Worm (Caenorhabditis elegans): ENCODE measurements around the gene C07D10.1.
"Not testable (repeated sequence)": the region's sequence is repeated elsewhere in the genome, so short reads cannot be mapped to it uniquely, and the experiment has no call there.

C07D10.1 gene

ce11 chrII:7357176-7357575 lies 41.6 kb upstream of the C07D10.1 start:
- TF ChIP-seq unc-62 (GFP tag; optimal IDR thresholded peaks at IDR 0.05) (no peak), F37B4.10 (GFP tag; IDR thresholded peaks at IDR 0.05) (no peak), ZK185.1 (tag; optimal IDR thresholded peaks at IDR 0.05; ENCODE audit: poor library complexity, severe bottlenecking) (no peak), hlh-26 (GFP tag; conservative IDR thresholded peaks at IDR 0.05) (no peak), somi-1 (GFP tag; optimal IDR thresholded peaks at IDR 0.05) (no peak), Y79H2A.3 (GFP tag; conservative IDR thresholded peaks at IDR 0.05) (no peak), madf-6 (GFP tag; IDR thresholded peaks at IDR 0.05) (no peak), D2030.7 (GFP tag; IDR thresholded peaks at IDR 0.05) (no peak), lsl-1 (GFP tag; optimal IDR thresholded peaks at IDR 0.05) (no peak)

DNA sequence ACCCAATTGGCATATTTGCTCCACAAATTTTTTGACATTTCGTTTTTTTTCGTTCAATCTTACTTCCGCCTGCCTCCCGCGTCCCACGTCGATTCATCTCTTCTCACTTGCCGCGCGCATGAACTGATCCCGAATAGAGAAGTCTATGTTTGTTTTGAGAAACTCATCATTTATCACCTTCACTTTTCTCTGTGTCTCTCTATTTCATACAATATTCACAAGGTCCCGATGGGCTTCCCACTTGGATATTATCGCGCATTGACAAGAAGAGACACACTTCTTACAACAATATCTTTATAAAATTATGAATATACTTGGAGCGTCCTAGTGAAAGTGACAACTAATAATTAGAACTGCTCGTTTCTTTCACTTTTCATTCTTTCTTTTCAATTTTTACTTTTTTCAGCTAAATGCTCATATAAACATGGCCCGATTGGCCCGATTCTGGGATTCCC lies 40.3 kb upstream of the C07D10.1 start, which contains the start of gene insc-1:
insc-1 (plus strand) TSS at position 405 of the 455 bp plus-strand sequence.
- TF ChIP-seq lir-1 (GFP tag; conservative IDR thresholded peaks at IDR 0.05) (no peak), hmg-1.2 (GFP tag; IDR thresholded peaks at IDR 0.05) (no peak), akir-1 (GFP tag; optimal IDR thresholded peaks at IDR 0.05) (no peak), aptf-2 (GFP tag; conservative IDR thresholded peaks at IDR 0.05) (no peak), let-607 (tag; optimal IDR thresholded peaks at IDR 0.05) (no peak), let-526 (GFP tag; IDR thresholded peaks at IDR 0.05) (no peak)

- peak; percentile 32; the same call in 1 of the 2 replicates for TF ChIP-seq hmg-1.2 (GFP tag; IDR thresholded peaks at IDR 0.05)
- TF ChIP-seq sptf-2 (GFP tag; optimal IDR thresholded peaks at IDR 0.05) = no peak
- peak; percentile 32 for TF ChIP-seq ZK185.1 (tag; optimal IDR thresholded peaks at IDR 0.05; ENCODE audit: poor library complexity, severe bottlenecking)
- peak; percentile 22 for TF ChIP-seq attf-5 (GFP tag; optimal IDR thresholded peaks at IDR 0.05)
- TF ChIP-seq mes-4 (tag; optimal IDR thresholded peaks at IDR 0.05) = no peak
- peak; percentile 80 for TF ChIP-seq nhr-80 (tag; optimal IDR thresholded peaks at IDR 0.05)
These were observed 34.8 kb upstream of the C07D10.1 start, which contains the start of gene msra-1 for ce11 chrII:7363990-7364455. msra-1 (minus strand) TSS chrII:7364040.

DNA sequence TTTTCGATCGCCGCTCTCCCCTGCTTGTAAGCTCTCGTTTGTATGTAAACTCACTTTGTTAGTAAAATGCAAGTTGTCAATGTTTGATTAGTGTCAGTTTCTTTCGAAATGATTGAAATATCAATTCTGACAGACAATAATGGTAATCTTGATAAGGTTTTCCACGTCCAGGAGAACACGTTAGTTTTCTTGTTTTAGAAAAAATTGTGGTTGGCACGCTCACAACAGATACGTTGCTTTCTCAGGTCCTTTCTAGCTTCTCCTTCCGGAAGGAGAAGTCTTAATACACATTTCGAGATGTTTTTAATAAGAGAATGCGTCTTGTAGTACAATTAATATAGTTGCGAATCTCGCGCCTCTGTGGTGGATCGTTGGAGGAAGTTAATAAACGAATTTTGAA lies 30.1 kb upstream of the C07D10.1 start, which contains the start of gene F43E2.6:
F43E2.6 (minus strand) TSS at position 101 of the 400 bp plus-strand sequence.
- TF ChIP-seq F37B4.10 (GFP tag; IDR thresholded peaks at IDR 0.05) (no peak), nhr-80 (tag; optimal IDR thresholded peaks at IDR 0.05) (no peak), nhr-90 (tag; optimal IDR thresholded peaks at IDR 0.05) (no peak), mxl-1 (tag; optimal IDR thresholded peaks at IDR 0.05) (no peak), lin-35 (GFP tag; optimal IDR thresholded peaks at IDR 0.05) (no peak)

ce11 chrII:7370195-7370594 lies 28.6 kb upstream of the C07D10.1 start, which contains the start of gene F43E2.11:
F43E2.11 (minus strand) TSS chrII:7370295.
- TF ChIP-seq lir-1 (GFP tag; conservative IDR thresholded peaks at IDR 0.05); ztf-22 (GFP tag; optimal IDR thresholded peaks at IDR 0.05); nfyb-1 (GFP tag; IDR thresholded peaks at IDR 0.05): not testable (repeated sequence)

DNA sequence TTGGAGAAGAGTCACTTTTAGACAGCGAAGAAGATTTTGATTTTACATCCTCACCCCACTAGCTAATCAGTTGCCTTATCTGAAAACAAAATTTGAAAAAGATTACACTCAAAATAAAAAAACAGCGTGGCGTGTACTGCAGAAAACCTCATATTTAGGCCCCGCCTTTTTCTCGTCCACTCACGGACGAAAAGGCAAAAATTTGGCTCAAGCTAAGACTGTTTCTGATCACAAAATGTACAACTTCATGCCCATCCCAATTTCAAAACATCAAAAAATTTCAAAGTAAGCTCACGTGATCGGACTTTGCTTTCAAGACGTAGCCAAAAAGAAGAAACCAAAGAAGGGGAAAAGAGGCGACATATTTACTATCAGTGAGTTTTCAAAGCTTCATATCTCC lies 27.2 kb upstream of the C07D10.1 start:
- TF ChIP-seq snpc-4 (GFP tag; optimal IDR thresholded peaks at IDR 0.05) = peak; percentile 40
- TF ChIP-seq snpc-4 (tag; optimal IDR thresholded peaks at IDR 0.05) = peak in 2 of 4 experiments; percentile 89 to 93

ce11 chrII:7372371-7372770 lies 26.4 kb upstream of the C07D10.1 start:
- TF ChIP-seq C17E4.6 (GFP tag; IDR thresholded peaks at IDR 0.05) = 0 out of 2 replicates have a peak, but pooled peaks have one; percentile 30
- peak; percentile 30; the same call in 1 of the 2 replicates for TF ChIP-seq nfyb-1 (GFP tag; IDR thresholded peaks at IDR 0.05)
- peak; percentile 60 for TF ChIP-seq madf-6 (GFP tag; IDR thresholded peaks at IDR 0.05)
- 0 out of 2 replicates have a peak, but pooled peaks have one; percentile 56 for TF ChIP-seq hsf-1 (GFP tag; IDR thresholded peaks at IDR 0.05)
- 0 out of 2 replicates have a peak, but pooled peaks have one; percentile 21 for TF ChIP-seq hmg-1.2 (GFP tag; IDR thresholded peaks at IDR 0.05)
- peak; percentile 44; the same call in 1 of the 2 replicates for TF ChIP-seq pbrm-1 (GFP tag; IDR thresholded peaks at IDR 0.05)
- TF ChIP-seq ztf-28 (GFP tag; IDR thresholded peaks at IDR 0.05) = 0 out of 2 replicates have a peak, but pooled peaks have one; percentile 32
- peak; percentile 42 for TF ChIP-seq ekl-4 (GFP tag; IDR thresholded peaks at IDR 0.05)
